Fruit fly (Drosophila melanogaster) S2 (cell line): ENCODE measurements around the gene CG5381.

Source experiments
- CG8478 ChIP-seq: fragments of >200 bp; optimal IDR thresholded peaks from 2 replicates; lab custom pipeline; 2018
- CTCF ChIP-seq, 2 experiments: fragments of >200 bp; optimal IDR thresholded peaks; 2 replicates each; lab custom pipeline; 2018

dm6 chr2L:10311822-10312221, 11.1 kb downstream of the CG5381 start:
- TF ChIP-seq CTCF (optimal IDR thresholded peaks at IDR 0.05; lab: Kevin White, UChicago) (peak in 1 of 2 experiments; percentile 6), CG8478 (lab: Kevin White, UChicago) (no peak)
